Worm (Caenorhabditis elegans) whole organism, midembryonic: ENCODE measurements around the gene hmit-1.3.

Experiments used
- T22C8.4 ChIP-seq: fragments of 200-800 bp; sonication (Bioruptor generic); IDR thresholded peaks from 2 replicates; pipeline ENCODE4 v1.3.6; 2022; ENCODE audit warnings: missing genetic modification characterization, missing compliant biosample characterization
- cog-1 ChIP-seq: sonication (generic microtip); optimal IDR thresholded peaks from 2 replicates; lab custom pipeline; 2016; ENCODE audit warnings: missing genetic modification characterization, missing compliant biosample characterization
- flt-1 ChIP-seq: fragments of 200-800 bp; sonication (Bioruptor generic); IDR thresholded peaks from 2 replicates; pipeline ENCODE4 v1.3.6; 2022; ENCODE audit warnings: missing genetic modification characterization, missing compliant biosample characterization
- klf-2 ChIP-seq: fragments of 200-800 bp; sonication (Bioruptor generic); conservative IDR thresholded peaks from 2 replicates; pipeline ENCODE4 v1.3.6; 2022; ENCODE audit warnings: missing genetic modification reagents, missing genetic modification characterization, missing compliant biosample characterization
- med-1 ChIP-seq: sonication (generic microtip); optimal IDR thresholded peaks from 2 replicates; lab custom pipeline; 2017; ENCODE audit warnings: missing genetic modification characterization, mild to moderate bottlenecking, missing compliant biosample characterization, antibody characterized with exemption, missing genetic modification reagents; ENCODE audit not compliant: insufficient read depth
- ref-1 ChIP-seq: fragments of 200-800 bp; sonication (Bioruptor generic); conservative IDR thresholded peaks from 2 replicates; pipeline ENCODE4 v1.3.6; 2022; ENCODE audit warnings: missing genetic modification reagents, missing genetic modification characterization, missing compliant biosample characterization
- tab-1 ChIP-seq: fragments of 200-800 bp; sonication (Bioruptor generic); IDR thresholded peaks from 2 replicates; pipeline ENCODE4 v1.3.6; 2022; ENCODE audit warnings: missing genetic modification characterization, missing compliant biosample characterization
- ztf-23 ChIP-seq: fragments of 200-800 bp; sonication (Bioruptor generic); IDR thresholded peaks from 2 replicates; pipeline ENCODE4 v1.3.6; 2022; ENCODE audit warnings: missing genetic modification reagents, missing genetic modification characterization, missing compliant biosample characterization
- ztf-29 ChIP-seq: fragments of 200-800 bp; sonication (Bioruptor generic); IDR thresholded peaks from 2 replicates; pipeline ENCODE4 v1.3.6; 2022; ENCODE audit warnings: missing genetic modification reagents, missing genetic modification characterization, missing compliant biosample characterization

Gene hmit-1.3

DNA sequence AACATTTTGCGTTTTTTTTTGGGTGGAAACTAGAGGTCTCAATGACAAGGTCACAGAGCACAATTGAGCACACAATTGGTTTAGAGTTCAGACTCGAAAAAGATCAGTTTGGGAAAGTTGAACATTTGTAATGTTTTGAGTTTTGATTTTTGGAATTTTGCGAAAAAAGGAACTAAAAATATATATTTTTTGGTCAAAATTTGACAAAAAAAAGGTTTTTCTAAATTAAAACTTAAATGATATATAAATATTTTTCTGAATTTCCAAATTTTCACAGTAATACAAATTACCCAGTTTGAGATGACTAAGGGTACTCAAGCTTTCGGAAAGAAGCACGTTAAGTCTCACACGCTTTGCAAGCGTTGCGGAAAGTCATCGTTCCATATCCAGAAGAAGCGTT is 8.9 kb upstream of the hmit-1.3 start, which contains the start of gene rpl-37:
Gene rpl-37 (plus strand): TSS at position 301 of the 400 bp plus-strand sequence.
- TF ChIP-seq ztf-23: no peak
- no peak for TF ChIP-seq T22C8.4 (GFP tag; lab: Robert Waterston, UW)
- TF ChIP-seq cog-1 (tag; lab: Kevin White, UChicago): no peak
- TF ChIP-seq tab-1 (GFP tag; lab: Robert Waterston, UW): no peak
- no peak for TF ChIP-seq flt-1
- TF ChIP-seq klf-2 (GFP tag; lab: Robert Waterston, UW): no peak
- no peak for TF ChIP-seq ztf-29
- no peak for TF ChIP-seq med-1 (GFP tag; lab: Kevin White, UChicago)
- no peak for TF ChIP-seq ref-1 (GFP tag; lab: Robert Waterston, UW)

DNA sequence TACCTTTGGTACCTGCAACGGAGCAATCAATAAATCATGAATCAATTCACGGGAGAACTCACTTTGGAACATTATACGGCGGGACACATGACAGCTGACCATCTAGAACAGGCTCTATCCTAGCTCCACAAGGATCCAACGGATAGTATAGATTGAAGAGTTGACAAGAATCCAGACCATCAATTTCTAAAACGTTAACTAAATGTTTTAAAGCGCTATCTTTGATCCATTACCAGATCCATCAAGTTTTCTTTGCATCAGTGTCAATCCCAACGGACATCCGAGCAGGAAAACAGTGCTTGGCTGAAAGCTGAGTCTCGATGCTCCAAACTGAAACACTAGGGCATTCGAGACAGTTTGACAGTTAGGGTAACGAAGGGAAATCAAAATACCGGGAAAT is 4.0 kb upstream of the hmit-1.3 start:
- TF ChIP-seq tab-1 (GFP tag; lab: Robert Waterston, UW) (no peak), cog-1 (tag; lab: Kevin White, UChicago) (no peak), ztf-29 (no peak), T22C8.4 (GFP tag; lab: Robert Waterston, UW) (no peak), ref-1 (GFP tag; lab: Robert Waterston, UW) (no peak), ztf-23 (no peak), klf-2 (GFP tag; lab: Robert Waterston, UW) (no peak), flt-1 (no peak), med-1 (GFP tag; lab: Kevin White, UChicago) (no peak)

DNA sequence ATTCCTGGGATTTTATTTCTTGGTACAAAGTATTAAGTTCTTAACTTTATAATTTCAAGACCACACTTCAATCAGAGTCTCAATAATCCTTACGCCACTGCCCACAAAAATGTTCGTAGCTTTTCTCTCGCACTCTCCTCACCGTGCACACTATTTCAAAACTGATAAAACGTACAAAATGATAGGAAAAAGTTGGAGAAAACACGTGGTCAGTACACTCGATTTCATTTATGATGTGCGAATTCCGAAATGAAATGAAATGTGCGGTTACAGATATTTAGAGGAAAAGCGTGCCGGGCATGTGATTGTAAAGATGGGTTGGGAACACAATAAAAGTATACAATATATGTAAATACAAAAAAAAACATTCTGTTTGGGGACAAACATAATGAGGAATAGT is 1.0 kb upstream of the hmit-1.3 start:
- TF ChIP-seq tab-1 (GFP tag; lab: Robert Waterston, UW) (no peak), ztf-23 (no peak), ref-1 (GFP tag; lab: Robert Waterston, UW) (no peak), med-1 (GFP tag; lab: Kevin White, UChicago) (no peak), T22C8.4 (GFP tag; lab: Robert Waterston, UW) (no peak), ztf-29 (no peak)

DNA sequence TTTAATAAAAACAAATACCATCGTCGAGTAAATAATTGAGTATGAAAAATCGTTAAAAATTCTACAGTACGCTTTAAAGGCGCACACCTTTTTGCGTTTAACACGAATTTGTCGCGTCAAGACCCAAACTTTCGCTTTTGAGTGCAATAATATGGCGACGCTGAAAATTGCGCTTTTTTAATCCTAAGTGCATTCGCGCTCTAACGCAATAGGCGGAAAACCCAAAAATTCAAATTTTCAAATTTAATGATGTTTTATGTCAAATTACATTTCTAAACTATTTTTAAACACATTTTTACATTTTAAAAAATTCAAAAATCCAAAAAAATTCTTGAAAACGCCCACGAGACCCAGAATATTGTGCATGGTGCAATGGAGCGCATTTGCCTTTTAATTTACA is 7.6 kb downstream of the hmit-1.3 start:
- TF ChIP-seq klf-2 (GFP tag; lab: Robert Waterston, UW): no peak
- TF ChIP-seq T22C8.4 (GFP tag; lab: Robert Waterston, UW): no peak
- TF ChIP-seq tab-1 (GFP tag; lab: Robert Waterston, UW): no peak
- TF ChIP-seq ztf-23: no peak
- no peak for TF ChIP-seq flt-1
- TF ChIP-seq ref-1 (GFP tag; lab: Robert Waterston, UW): no peak
- no peak for TF ChIP-seq cog-1 (tag; lab: Kevin White, UChicago)
- TF ChIP-seq ztf-29: no peak
- TF ChIP-seq med-1 (GFP tag; lab: Kevin White, UChicago): no peak

DNA sequence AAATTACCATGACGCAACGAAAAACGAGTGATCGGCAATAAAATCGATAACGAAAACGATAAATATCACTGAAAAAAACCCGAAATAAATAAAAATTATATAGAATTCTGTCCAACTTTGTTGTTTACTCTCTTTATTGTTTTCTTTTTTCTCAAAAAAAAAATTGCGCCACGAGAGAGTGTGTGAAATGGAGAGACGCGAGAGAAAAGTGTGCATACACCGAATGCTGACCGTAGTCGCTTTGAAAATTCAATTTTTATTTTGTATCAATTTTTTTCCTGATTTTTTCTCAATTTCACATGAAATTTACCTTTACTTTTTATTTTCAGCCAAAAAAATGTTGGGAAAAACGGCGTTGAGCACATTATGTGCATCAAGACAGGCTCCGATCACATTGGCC is 9.5 kb downstream of the hmit-1.3 start, which contains the start of the genes M01F1.4 and mrpl-35:
Gene M01F1.4 (minus strand): TSS at position 126 of the 400 bp plus-strand sequence.
Gene mrpl-35 (plus strand): TSS at position 330 of the 400 bp plus-strand sequence.
- TF ChIP-seq ztf-29 (no peak), flt-1 (no peak)

DNA sequence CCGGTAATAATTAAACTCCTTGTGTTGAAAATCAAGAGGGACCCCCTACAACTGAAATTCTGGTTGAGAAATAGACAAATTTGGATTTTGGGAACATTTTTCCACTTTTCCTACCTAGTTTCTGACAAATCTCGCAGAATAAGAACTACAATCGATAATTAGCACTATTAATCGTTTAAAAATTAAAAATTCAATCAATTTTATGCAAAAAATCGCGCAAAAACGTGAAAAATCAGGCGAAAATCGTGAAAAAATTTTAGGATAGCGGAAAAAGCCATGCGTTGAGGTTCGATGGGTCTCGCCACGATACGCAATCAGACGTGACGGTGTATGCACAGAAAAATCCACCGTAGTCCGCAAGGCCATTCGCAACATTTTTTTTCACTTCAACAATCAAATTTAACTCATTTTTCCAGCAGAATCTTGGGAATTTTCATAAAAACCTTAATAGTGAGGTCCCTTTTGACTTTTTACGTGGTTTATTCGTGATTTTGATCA is 14.3 kb downstream of the hmit-1.3 start, which contains the start of gene lias-1:
Gene lias-1 (minus strand): TSS at position 51 of the 498 bp plus-strand sequence.
- TF ChIP-seq ref-1 (GFP tag; lab: Robert Waterston, UW) (no peak), ztf-23 (peak; percentile 72), klf-2 (GFP tag; lab: Robert Waterston, UW) (no peak), cog-1 (tag; lab: Kevin White, UChicago) (peak; percentile 12), ztf-29 (no peak), med-1 (GFP tag; lab: Kevin White, UChicago) (no peak), tab-1 (GFP tag; lab: Robert Waterston, UW) (no peak), flt-1 (no peak)

DNA sequence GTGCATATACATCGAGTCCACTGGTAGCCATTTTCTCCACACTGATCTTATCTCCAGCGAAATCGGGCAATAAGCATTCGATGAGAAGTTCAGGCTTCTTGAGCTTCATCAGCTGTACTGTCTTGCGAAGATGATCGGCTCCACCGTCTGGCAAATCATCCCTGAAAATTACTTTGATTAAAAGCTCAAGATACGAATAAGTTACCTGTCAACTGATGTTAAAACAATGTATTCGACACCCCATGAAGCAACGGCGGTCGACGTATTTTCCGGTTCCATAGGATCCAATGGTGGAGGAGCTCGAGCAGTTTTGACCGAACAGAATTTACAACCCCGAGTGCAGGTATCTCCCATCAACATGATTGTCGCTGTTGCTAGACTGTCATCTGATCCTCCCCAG is 15.2 kb downstream of the hmit-1.3 start:
- TF ChIP-seq tab-1 (GFP tag; lab: Robert Waterston, UW) (no peak), flt-1 (no peak), med-1 (GFP tag; lab: Kevin White, UChicago) (no peak), ztf-29 (no peak)

DNA sequence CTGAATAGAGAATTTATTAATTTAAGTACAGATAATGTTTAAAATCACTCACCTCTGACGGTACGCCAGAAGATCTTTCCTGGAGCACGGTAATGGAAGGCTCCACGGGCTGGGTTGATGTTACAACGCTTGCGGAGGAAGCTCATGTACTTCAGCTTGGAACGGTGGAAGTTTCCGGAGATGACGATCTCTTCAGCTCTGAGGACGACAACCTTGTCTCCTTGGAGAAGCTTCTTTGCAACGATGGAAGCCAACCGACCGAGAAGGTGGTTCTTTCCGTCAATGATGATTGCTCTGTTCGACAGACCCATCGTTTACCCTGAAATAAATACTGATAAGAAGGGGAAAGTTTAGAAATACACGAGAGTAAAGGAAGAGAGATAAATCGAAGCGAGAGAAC is 16.1 kb downstream of the hmit-1.3 start, which contains the start of gene rpl-16:
Gene rpl-16 (minus strand): TSS at position 319 of the 400 bp plus-strand sequence.
- no peak for TF ChIP-seq klf-2 (GFP tag; lab: Robert Waterston, UW)
- no peak for TF ChIP-seq med-1 (GFP tag; lab: Kevin White, UChicago)
- TF ChIP-seq ref-1 (GFP tag; lab: Robert Waterston, UW): no peak
- no peak for TF ChIP-seq flt-1

DNA sequence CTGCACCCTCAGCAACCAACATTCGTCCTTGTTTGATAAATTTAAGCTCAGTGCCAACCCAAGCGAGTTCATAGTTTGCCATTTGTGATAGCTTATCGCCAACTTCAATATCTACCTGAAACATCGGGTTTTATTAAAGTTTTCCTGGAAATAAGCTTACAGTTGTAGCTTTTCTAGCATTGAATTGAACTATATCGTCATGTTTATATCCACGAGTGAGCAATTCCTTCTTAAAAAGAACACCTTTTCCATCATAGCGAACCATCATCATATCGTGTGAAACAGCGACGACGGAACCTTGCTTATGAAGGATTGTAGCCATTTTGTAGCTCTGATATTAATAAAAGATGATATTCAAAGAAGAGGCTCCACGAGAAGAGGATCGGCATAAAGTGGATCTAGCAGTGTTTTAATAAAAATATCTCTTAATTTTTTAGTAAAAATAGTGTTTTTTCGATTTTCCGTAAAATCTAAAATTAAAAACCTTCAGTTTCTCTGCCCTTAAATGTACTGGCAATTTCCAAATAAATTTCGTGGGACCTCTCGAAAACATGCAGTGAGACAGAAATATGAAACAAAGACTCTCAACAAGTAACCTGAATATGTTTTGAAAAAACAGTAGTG is 17.1 kb downstream of the hmit-1.3 start, which contains the start of gene M01F1.8:
Gene M01F1.8 (minus strand): TSS at position 335 of the 624 bp plus-strand sequence.
- no peak for TF ChIP-seq klf-2 (GFP tag; lab: Robert Waterston, UW)
- no peak for TF ChIP-seq tab-1 (GFP tag; lab: Robert Waterston, UW)
- no peak for TF ChIP-seq ref-1 (GFP tag; lab: Robert Waterston, UW)
- TF ChIP-seq T22C8.4 (GFP tag; lab: Robert Waterston, UW): no peak
- no peak for TF ChIP-seq ztf-29
- no peak for TF ChIP-seq ztf-23
- TF ChIP-seq med-1 (GFP tag; lab: Kevin White, UChicago): no peak
- no peak for TF ChIP-seq flt-1
- no peak for TF ChIP-seq cog-1 (tag; lab: Kevin White, UChicago)

DNA sequence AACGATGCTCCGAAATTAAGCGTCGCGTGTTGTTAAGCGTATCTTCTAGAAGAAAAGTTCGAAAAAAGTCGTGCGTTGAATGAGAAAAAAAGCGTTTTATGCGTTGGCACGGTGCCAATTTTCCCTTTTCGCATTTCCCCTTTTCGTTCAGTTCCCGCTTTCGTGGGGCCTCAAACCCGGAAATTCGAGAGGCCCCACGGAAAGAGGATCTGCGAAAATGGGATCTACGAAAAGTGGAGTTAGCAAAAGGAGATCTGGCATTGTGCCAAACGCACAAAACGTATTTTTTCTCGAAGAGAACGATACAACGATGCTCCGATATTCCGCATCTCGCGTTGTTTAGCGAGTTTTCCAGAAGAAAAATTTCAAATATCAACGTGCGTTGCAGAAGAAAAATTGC is 19.6 kb downstream of the hmit-1.3 start:
- TF ChIP-seq ztf-23 (peak; percentile 97), ref-1 (GFP tag; lab: Robert Waterston, UW) (peak; percentile 94), klf-2 (GFP tag; lab: Robert Waterston, UW) (peak; percentile 99), flt-1 (peak; percentile 97), ztf-29 (peak; percentile 89), med-1 (GFP tag; lab: Kevin White, UChicago) (no peak), T22C8.4 (GFP tag; lab: Robert Waterston, UW) (peak; percentile 93), cog-1 (tag; lab: Kevin White, UChicago) (peak; percentile 97), tab-1 (GFP tag; lab: Robert Waterston, UW) (peak; percentile 91)
